Worm (Caenorhabditis elegans): Measurements from ENCODE around the gene W07G4.8.

The W07G4.8 gene

DNA sequence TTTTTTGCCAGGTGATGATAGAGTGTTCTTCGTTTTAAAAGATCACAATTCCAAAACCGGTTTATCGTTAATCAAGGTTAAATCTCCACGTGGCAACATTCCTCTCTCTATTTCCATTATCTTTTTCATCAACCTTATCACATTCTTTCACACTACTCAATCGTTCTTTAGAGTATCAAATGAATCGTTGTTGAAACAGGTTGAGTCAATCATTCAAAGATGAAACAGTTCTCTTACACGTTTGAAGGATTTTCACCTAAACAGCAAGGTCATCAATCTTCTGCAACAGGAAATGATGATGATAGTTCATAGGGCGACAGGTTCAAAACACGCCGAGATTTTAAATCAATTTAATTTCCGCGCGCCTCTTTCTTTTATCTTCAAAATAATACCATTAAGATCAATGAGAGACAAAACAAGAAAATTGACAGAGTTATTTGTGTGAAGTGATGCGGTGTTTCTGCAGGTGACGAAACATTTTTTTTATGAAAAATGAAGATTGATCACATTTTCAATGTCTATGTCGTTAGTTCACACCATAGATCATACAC lies 31.9 kb upstream of the W07G4.8 start:
- TF ChIP-seq F22D6.2 (tag; optimal IDR thresholded peaks at IDR 0.05) (peak; percentile 68), ekl-4 (GFP tag; IDR thresholded peaks at IDR 0.05) (no peak), somi-1 (GFP tag; optimal IDR thresholded peaks at IDR 0.05) (peak; percentile 93), egl-44 (GFP tag; IDR thresholded peaks at IDR 0.05) (0 out of 2 replicates have a peak, but pooled peaks have one; percentile 52), lin-35 (GFP tag; optimal IDR thresholded peaks at IDR 0.05) (no peak), F37B4.10 (GFP tag; IDR thresholded peaks at IDR 0.05) (no peak), let-607 (tag; optimal IDR thresholded peaks at IDR 0.05) (peak in 1 of 2 experiments; percentile 78), C06A6.2 (GFP tag; conservative IDR thresholded peaks at IDR 0.05) (0 out of 2 replicates have a peak, but pooled peaks have one; percentile 12), F57C9.4 (tag; optimal IDR thresholded peaks at IDR 0.05) (no peak), F49E8.2 (tag; optimal IDR thresholded peaks at IDR 0.05; ENCODE audit: insufficient read depth) (no peak), cebp-1 (GFP tag; IDR thresholded peaks at IDR 0.05) (no peak), cebp-1 (tag; optimal IDR thresholded peaks at IDR 0.05) (peak; percentile 6), nhr-80 (tag; optimal IDR thresholded peaks at IDR 0.05) (peak; percentile 62), tbp1 (GFP tag; optimal IDR thresholded peaks at IDR 0.05) (no peak), die-1 (tag; optimal IDR thresholded peaks at IDR 0.05) (peak; percentile 45), K11D2.4 (GFP tag; IDR thresholded peaks at IDR 0.05) (peak; percentile 38; the same call in 1 of the 2 replicates), hrde-1 (tag; optimal IDR thresholded peaks at IDR 0.05; ENCODE audit: borderline replicate concordance) (no peak), ztf-26 (tag; optimal IDR thresholded peaks at IDR 0.05) (peak; percentile 89), tlf-1 (GFP tag; optimal IDR thresholded peaks at IDR 0.05) (peak; percentile 6), athp-1 (tag; optimal IDR thresholded peaks at IDR 0.05) (no peak), D2030.7 (GFP tag; IDR thresholded peaks at IDR 0.05) (no peak), B0035.1 (tag; optimal IDR thresholded peaks at IDR 0.05) (no peak), lin-40 (tag; optimal IDR thresholded peaks at IDR 0.05) (peak; percentile 91), madf-8 (GFP tag; conservative IDR thresholded peaks at IDR 0.05) (no peak), rec-8 (tag; optimal IDR thresholded peaks at IDR 0.05) (no peak), T07F8.4 (tag; optimal IDR thresholded peaks at IDR 0.05) (no peak), Y79H2A.3 (GFP tag; conservative IDR thresholded peaks at IDR 0.05) (no peak)

DNA sequence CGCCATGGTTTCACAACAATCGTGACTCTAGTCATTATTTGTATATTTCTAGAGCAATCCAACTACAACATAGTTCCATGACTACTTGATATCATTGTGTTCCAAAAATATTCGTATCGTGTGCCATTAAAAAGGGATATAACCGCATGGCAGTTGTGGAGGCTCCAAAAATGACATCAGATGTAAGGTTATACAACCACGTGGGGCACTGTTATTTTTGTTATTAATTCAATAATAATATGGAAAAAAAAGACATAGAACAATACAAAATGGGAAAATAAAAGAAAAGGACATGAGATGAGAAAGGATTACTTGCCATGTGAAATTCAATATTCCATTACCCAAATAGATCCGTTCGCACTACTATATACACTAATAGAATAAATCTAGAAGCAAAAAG lies 26.1 kb upstream of the W07G4.8 start:
- TF ChIP-seq ztf-6 (GFP tag; IDR thresholded peaks at IDR 0.05), result no peak
- no peak for TF ChIP-seq egrh-3 (GFP tag; IDR thresholded peaks at IDR 0.05)
- no peak for TF ChIP-seq ztf-18 (tag; optimal IDR thresholded peaks at IDR 0.05)
- TF ChIP-seq snpc-3.4 (tag; optimal IDR thresholded peaks at IDR 0.05), result no peak

DNA sequence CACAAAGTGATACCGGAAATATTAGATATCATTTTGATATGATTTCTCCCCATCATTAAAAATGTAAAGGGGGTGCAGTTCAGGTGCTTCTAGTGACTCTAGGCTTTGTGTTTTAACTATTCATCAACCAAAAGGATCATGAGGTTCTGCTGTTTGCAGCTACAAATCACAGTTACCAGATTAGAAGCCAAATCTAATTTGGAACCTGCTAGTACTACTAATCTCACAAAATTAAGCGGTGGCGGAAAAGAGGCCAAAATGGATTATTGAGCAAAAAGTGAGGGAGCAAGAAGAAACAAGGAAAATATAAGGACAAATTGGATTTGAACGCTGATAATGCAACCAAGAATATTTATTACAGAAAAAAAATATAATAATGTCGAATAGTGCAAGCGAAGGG lies 24.8 kb upstream of the W07G4.8 start:
- TF ChIP-seq pha-4 (tag; optimal IDR thresholded peaks at IDR 0.05), result no peak
- no peak for TF ChIP-seq lin-26 (GFP tag; IDR thresholded peaks at IDR 0.05)
- TF ChIP-seq hmg-20 (GFP tag; IDR thresholded peaks at IDR 0.05), result no peak
- TF ChIP-seq sptf-2 (GFP tag; optimal IDR thresholded peaks at IDR 0.05), result no peak
- no peak for TF ChIP-seq repo-1 (tag; optimal IDR thresholded peaks at IDR 0.05)
- TF ChIP-seq T26A5.8 (tag; optimal IDR thresholded peaks at IDR 0.05), result no peak
- TF ChIP-seq nhr-27 (tag; optimal IDR thresholded peaks at IDR 0.05), result no peak
- TF ChIP-seq F10E7.11 (tag; optimal IDR thresholded peaks at IDR 0.05), result no peak
- no peak for TF ChIP-seq ets-4 (GFP tag; optimal IDR thresholded peaks at IDR 0.05)
- TF ChIP-seq madf-6 (GFP tag; IDR thresholded peaks at IDR 0.05), result no peak
- no peak for TF ChIP-seq sea-2 (GFP tag; IDR thresholded peaks at IDR 0.05)
- TF ChIP-seq rpc-1 (optimal IDR thresholded peaks at IDR 0.05), result no peak
- no peak for TF ChIP-seq rpc-1 (tag; optimal IDR thresholded peaks at IDR 0.05)
- TF ChIP-seq F22D6.2 (tag; optimal IDR thresholded peaks at IDR 0.05), result no peak
- TF ChIP-seq C17E4.6 (GFP tag; IDR thresholded peaks at IDR 0.05), result no peak
- TF ChIP-seq akir-1 (GFP tag; optimal IDR thresholded peaks at IDR 0.05), result no peak
- no peak for TF ChIP-seq ztf-25 (GFP tag; IDR thresholded peaks at IDR 0.05)

All from whole organism, young adult.